Worm (Caenorhabditis elegans) whole organism, L3 larva: ENCODE results near the gene dnj-8.

Source experiments
- nhr-237 ChIP-seq: fragments of 150-350 bp; optimal IDR thresholded peaks from 2 replicates; lab custom pipeline; 2014; ENCODE audit warnings: missing biosample characterization, missing genetic modification characterization
- pha-4 ChIP-seq: fragments of 150-350 bp; optimal IDR thresholded peaks from 2 replicates; lab custom pipeline; 2014; ENCODE audit warnings: missing biosample characterization, missing genetic modification reagents, missing genetic modification characterization

DNA sequence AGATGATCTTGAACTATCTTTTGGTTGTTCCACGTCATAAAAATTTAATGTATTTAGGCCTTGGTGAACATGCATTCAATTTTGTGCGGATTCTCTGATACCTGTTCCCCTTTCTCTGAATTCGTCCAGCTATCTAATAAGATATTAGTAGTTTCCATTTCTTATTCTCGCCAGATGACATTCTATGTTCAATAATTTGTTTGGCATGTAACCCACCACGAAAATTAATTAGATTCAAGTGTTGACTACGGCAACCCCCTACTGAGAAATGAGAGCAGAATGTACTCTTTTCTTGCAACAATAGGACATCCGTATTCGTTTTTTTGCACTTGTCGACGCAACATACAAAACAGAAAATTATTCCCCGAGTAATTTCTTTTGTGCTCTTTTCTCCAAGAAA, 44.3 kb upstream of the dnj-8 start:
- TF ChIP-seq pha-4 (tag; lab: Kevin White, UChicago) (no peak), nhr-237 (no peak)
